Comparison of ENCODE assay signal across 1 fruit fly cellular context in the genomic region with DNA sequence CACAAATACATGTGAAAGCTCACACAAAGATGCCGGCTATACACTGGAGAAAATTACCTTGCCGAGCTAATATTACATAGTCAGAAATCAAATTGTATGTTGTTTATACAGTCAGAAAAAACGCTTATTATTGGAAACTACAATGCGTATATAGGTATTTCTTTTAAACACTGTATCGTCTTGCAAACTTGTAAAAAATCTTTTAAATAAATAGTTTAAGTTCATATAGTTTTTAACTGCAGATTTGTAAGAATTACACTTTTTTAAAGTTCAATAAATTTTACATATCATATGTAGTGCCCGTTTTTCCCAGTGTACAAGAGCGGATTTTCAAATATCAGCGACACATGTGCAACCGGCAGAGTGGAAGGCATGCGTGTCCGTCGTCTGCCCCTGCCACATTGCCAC.
A peak's percentile ranks its signal among the peaks of the same experiment; 100 is the strongest.
TF ChIP-seq lines count a peak whose summit lies in the region.

No protein-coding gene starts in this region.

TF ChIP-seq in whole organism, embryonic, 481 proteins besides CTCF, POLR2A, EP300 and RAD21 (continued from another document):
- TF ChIP-seq CG11398 (GFP tag; optimal IDR thresholded peaks at IDR 0.05; lab: Kevin White, UChicago): peak; percentile 59
- peak; percentile 28 for TF ChIP-seq CG10431 (GFP tag; optimal IDR thresholded peaks at IDR 0.05; lab: Kevin White, UChicago)
- no peak for TF ChIP-seq br (optimal IDR thresholded peaks at IDR 0.05; lab: Kevin White, UChicago)
- peak; percentile 60 for TF ChIP-seq zen (tag; optimal IDR thresholded peaks at IDR 0.05; lab: Kevin White, UChicago)
- TF ChIP-seq CG3838 (GFP tag; optimal IDR thresholded peaks at IDR 0.05; lab: Kevin White, UChicago): peak; percentile 70
- TF ChIP-seq ab (GFP tag; optimal IDR thresholded peaks at IDR 0.05; lab: Kevin White, UChicago): peak; percentile 39
- peak; percentile 85 for TF ChIP-seq Sox100B (GFP tag; optimal IDR thresholded peaks at IDR 0.05; lab: Kevin White, UChicago)
- peak; percentile 76 for TF ChIP-seq CG14014 (GFP tag; IDR thresholded peaks at IDR 0.05; lab: Robert Waterston, UW)
